Fruit fly (Drosophila melanogaster) whole organism, wandering third instar larva: ENCODE results near the gene Drgx.

ENCODE experiments used
- CrebA ChIP-seq: fragments of 200-800 bp; sonication (Bioruptor generic); optimal IDR thresholded peaks from 2 replicates; lab custom pipeline; 2016; ENCODE audit warnings: missing biosample characterization, mild to moderate bottlenecking, missing genetic modification characterization, borderline replicate concordance
- Dif ChIP-seq: fragments of 200-275, 200-300 bp; sonication (Bioruptor generic); optimal IDR thresholded peaks from 2 replicates; lab custom pipeline; 2018; ENCODE audit warnings: missing biosample characterization, missing genetic modification characterization; ENCODE audit not compliant: partially characterized antibody
- Hr78 ChIP-seq: fragments of >200 bp; optimal IDR thresholded peaks from 2 replicates; lab custom pipeline; 2017; ENCODE audit warnings: missing biosample characterization, missing genetic modification characterization
- Mio ChIP-seq: sonication (Bioruptor generic); optimal IDR thresholded peaks from 2 replicates; lab custom pipeline; 2016; ENCODE audit warnings: missing biosample characterization, missing genetic modification characterization
- N ChIP-seq: fragments of >200 bp; optimal IDR thresholded peaks from 2 replicates; lab custom pipeline; 2018; ENCODE audit warnings: missing biosample characterization, missing external identifiers, missing genetic modification characterization
- Rel ChIP-seq, 2 experiments: fragments of 200-800 bp; sonication (Bioruptor generic) in 1 of 2; optimal IDR thresholded peaks; 2 replicates in 1 of 2; 3 replicates in 1 of 2; lab custom pipeline; 2016 to 2019; ENCODE audit warnings: mild to moderate bottlenecking in 2 of 2, missing biosample characterization in 2 of 2, missing genetic modification characterization in 2 of 2, moderate library complexity in 1 of 2
- Vsx2 ChIP-seq: fragments of 200-300, 225-300 bp; sonication (Bioruptor generic); optimal IDR thresholded peaks from 2 replicates; lab custom pipeline; 2018; ENCODE audit warnings: missing biosample characterization, missing genetic modification characterization; ENCODE audit not compliant: partially characterized antibody
- dl ChIP-seq, 2 experiments: fragments of 175-275, 200-275 bp in 1 of 2; fragments of 200-275 bp in 1 of 2; sonication (Bioruptor generic); optimal IDR thresholded peaks; lab custom pipeline; 2018; ENCODE audit warnings: mild to moderate bottlenecking in 2 of 2, missing biosample characterization in 2 of 2, missing genetic modification characterization in 2 of 2, moderate library complexity in 2 of 2; ENCODE audit not compliant: partially characterized antibody in 2 of 2, insufficient read depth in 1 of 2
- h ChIP-seq: fragments of 200-800 bp; sonication (Bioruptor generic); optimal IDR thresholded peaks from 3 replicates; lab custom pipeline; 2016; ENCODE audit warnings: missing biosample characterization, mild to moderate bottlenecking, missing genetic modification characterization
- lola ChIP-seq: fragments of >200 bp; optimal IDR thresholded peaks from 2 replicates; lab custom pipeline; 2017; ENCODE audit warnings: missing biosample characterization, missing genetic modification characterization
- psq ChIP-seq: fragments of 200-800 bp; sonication (Bioruptor generic); optimal IDR thresholded peaks from 3 replicates; lab custom pipeline; 2017; ENCODE audit warnings: missing biosample characterization, mild to moderate bottlenecking, missing genetic modification characterization, moderate library complexity
- rgr ChIP-seq: fragments of 200-800 bp; sonication (Bioruptor generic); optimal IDR thresholded peaks from 3 replicates; lab custom pipeline; 2016; ENCODE audit warnings: missing biosample characterization, mild to moderate bottlenecking, missing genetic modification characterization
- usp ChIP-seq: fragments of >200 bp; optimal IDR thresholded peaks from 2 replicates; lab custom pipeline; 2017; ENCODE audit warnings: missing biosample characterization, missing genetic modification characterization
- woc ChIP-seq: sonication (Bioruptor generic); optimal IDR thresholded peaks from 2 replicates; lab custom pipeline; 2016; ENCODE audit warnings: missing biosample characterization, mild to moderate bottlenecking, missing genetic modification characterization

dm6 chr2L:3670481-3670880 lies 7.9 kb downstream of the Drgx start, which contains the start of gene Sfp24Bc:
- no peak for TF ChIP-seq Mio (GFP tag; lab: Kevin White, UChicago)
- TF ChIP-seq usp (GFP tag; lab: Kevin White, UChicago), result no peak
- TF ChIP-seq h, result no peak
- TF ChIP-seq woc (GFP tag; lab: Kevin White, UChicago), result no peak
- no peak for TF ChIP-seq CrebA (GFP tag; lab: Kevin White, UChicago)
- no peak for TF ChIP-seq N (GFP tag; lab: Kevin White, UChicago)
- no peak for TF ChIP-seq lola
- TF ChIP-seq Vsx2 (GFP tag; lab: Kevin White, UChicago), result no peak
- no peak for TF ChIP-seq dl (GFP tag; optimal IDR thresholded peaks at IDR 0.05; lab: Kevin White, UChicago; ENCODE audit: insufficient read depth in 1 of 2, partially characterized antibody in 2 of 2)
- no peak for TF ChIP-seq Rel (GFP tag; optimal IDR thresholded peaks at IDR 0.05; lab: Kevin White, UChicago)
- TF ChIP-seq Rel (tag; optimal IDR thresholded peaks at IDR 0.05; lab: Kevin White, UChicago), result no peak
- no peak for TF ChIP-seq psq
- no peak for TF ChIP-seq Dif (GFP tag; lab: Kevin White, UChicago)
- no peak for TF ChIP-seq rgr (GFP tag; lab: Kevin White, UChicago)
- TF ChIP-seq Hr78, result no peak
